Worm (Caenorhabditis elegans) whole organism, L4 larva: ENCODE measurements around the gene Y67D8C.2.

Experiments
- D1046.2 ChIP-seq: fragments of 200-800 bp; sonication (Bioruptor generic); IDR thresholded peaks from 2 replicates; pipeline ENCODE4 v1.3.6; 2022; ENCODE audit warnings: missing genetic modification characterization, missing compliant biosample characterization
- F10B5.3 ChIP-seq: sonication (generic microtip); optimal IDR thresholded peaks from 2 replicates; lab custom pipeline; 2016; ENCODE audit warnings: mild to moderate bottlenecking, missing genetic modification characterization, missing compliant biosample characterization
- T20F7.1 ChIP-seq: fragments of 200-800 bp; sonication (Bioruptor generic); optimal IDR thresholded peaks from 2 replicates; lab custom pipeline; 2018; ENCODE audit warnings: mild to moderate bottlenecking, missing genetic modification characterization, missing compliant biosample characterization
- Y105C5A.15 ChIP-seq: fragments of 200-800 bp; sonication (Bioruptor generic); IDR thresholded peaks from 2 replicates; pipeline ENCODE4 v1.3.6; 2022; ENCODE audit warnings: missing genetic modification characterization, missing compliant biosample characterization
- ZK546.5 ChIP-seq, 2 experiments: sonication (generic microtip); optimal IDR thresholded peaks; 2 replicates each; lab custom pipeline; 2017; ENCODE audit warnings: missing biosample characterization in 2 of 2, missing genetic modification characterization in 2 of 2
- ama-1 ChIP-seq: fragments of 150-350 bp; optimal IDR thresholded peaks from 2 replicates; lab custom pipeline; 2014; ENCODE audit warnings: inconsistent platforms, mixed read lengths
- attf-4 ChIP-seq: sonication (generic microtip); optimal IDR thresholded peaks from 3 replicates; lab custom pipeline; 2017; ENCODE audit warnings: missing biosample characterization, missing genetic modification characterization
- ceh-82 ChIP-seq: sonication (generic microtip); optimal IDR thresholded peaks from 2 replicates; lab custom pipeline; 2017; ENCODE audit warnings: missing biosample characterization, missing genetic modification characterization
- daf-12 ChIP-seq: fragments of 150-350 bp; optimal IDR thresholded peaks from 2 replicates; lab custom pipeline; 2014; ENCODE audit warnings: missing biosample characterization, missing genetic modification reagents, missing genetic modification characterization
- dmd-9 ChIP-seq: fragments of 200-800 bp; sonication (Bioruptor generic); IDR thresholded peaks from 2 replicates; pipeline ENCODE4 v1.3.6; 2022; ENCODE audit warnings: missing genetic modification reagents, missing genetic modification characterization, missing compliant biosample characterization
- dpl-1 ChIP-seq: fragments of 150-350 bp; optimal IDR thresholded peaks from 2 replicates; lab custom pipeline; 2014; ENCODE audit warnings: missing biosample characterization, missing genetic modification reagents, missing genetic modification characterization
- hif-1 ChIP-seq, 2 experiments: sonication (generic microtip); optimal IDR thresholded peaks; 2 replicates each; lab custom pipeline; 2016 to 2017; ENCODE audit warnings: missing compliant biosample characterization in 2 of 2, missing genetic modification characterization in 2 of 2, missing genetic modification reagents in 2 of 2, missing genotype in 2 of 2, mild to moderate bottlenecking in 1 of 2
- lin-29 ChIP-seq: fragments of 200-800 bp; sonication (Bioruptor generic); IDR thresholded peaks from 2 replicates; pipeline ENCODE4 v1.3.6; 2022; ENCODE audit warnings: missing genetic modification reagents, missing genetic modification characterization, missing compliant biosample characterization
- mdl-1 ChIP-seq, 2 experiments: fragments of 150-350 bp in 1 of 2; sonication (generic microtip) in 1 of 2; optimal IDR thresholded peaks; 2 replicates each; lab custom pipeline; 2014 to 2017; ENCODE audit warnings: missing biosample characterization in 2 of 2, missing genetic modification characterization in 2 of 2
- mxl-3 ChIP-seq: fragments of 200-800 bp; sonication (Bioruptor generic); optimal IDR thresholded peaks from 2 replicates; lab custom pipeline; 2018; ENCODE audit warnings: mild to moderate bottlenecking, missing genetic modification characterization, missing compliant biosample characterization
- nhr-102 ChIP-seq: sonication (generic microtip); optimal IDR thresholded peaks from 2 replicates; lab custom pipeline; 2016; ENCODE audit warnings: mild to moderate bottlenecking, missing genetic modification characterization, moderate library complexity, missing compliant biosample characterization
- nhr-25 ChIP-seq: sonication (generic microtip); optimal IDR thresholded peaks from 2 replicates; lab custom pipeline; 2017; ENCODE audit warnings: missing genetic modification characterization, mild to moderate bottlenecking, missing compliant biosample characterization, antibody characterized with exemption, moderate library complexity, borderline replicate concordance; ENCODE audit not compliant: insufficient read depth
- pqm-1 ChIP-seq: sonication (generic microtip); optimal IDR thresholded peaks from 2 replicates; lab custom pipeline; 2017; ENCODE audit warnings: missing biosample characterization, missing genetic modification characterization
- saeg-2 ChIP-seq: fragments of 200-800 bp; sonication (Bioruptor generic); IDR thresholded peaks from 2 replicates; pipeline ENCODE4 v1.3.6; 2022; ENCODE audit warnings: missing genetic modification reagents, missing genetic modification characterization, missing compliant biosample characterization
- tra-1 ChIP-seq: fragments of 200-800 bp; sonication (Bioruptor generic); IDR thresholded peaks from 2 replicates; pipeline ENCODE4 v1.3.6; 2022; ENCODE audit warnings: missing genetic modification reagents, missing genetic modification characterization, missing compliant biosample characterization
- unc-62 ChIP-seq, 3 experiments: fragments of 150-350 bp in 1 of 3; sonication (generic microtip); optimal IDR thresholded peaks in 2 of 3; peaks in 1 of 3; 1 replicate in 1 of 3; 2 replicates in 2 of 3; lab custom pipeline; 2014 to 2017; ENCODE audit warnings: missing biosample characterization in 3 of 3, missing genetic modification characterization in 3 of 3, missing genetic modification reagents in 3 of 3, missing genotype in 1 of 3
- zfp-3 ChIP-seq: fragments of 200-800 bp; sonication (Bioruptor generic); conservative IDR thresholded peaks from 2 replicates; pipeline ENCODE4 v1.3.6; 2022; ENCODE audit warnings: missing genetic modification reagents, missing genetic modification characterization, missing compliant biosample characterization

Y67D8C.2 gene

DNA sequence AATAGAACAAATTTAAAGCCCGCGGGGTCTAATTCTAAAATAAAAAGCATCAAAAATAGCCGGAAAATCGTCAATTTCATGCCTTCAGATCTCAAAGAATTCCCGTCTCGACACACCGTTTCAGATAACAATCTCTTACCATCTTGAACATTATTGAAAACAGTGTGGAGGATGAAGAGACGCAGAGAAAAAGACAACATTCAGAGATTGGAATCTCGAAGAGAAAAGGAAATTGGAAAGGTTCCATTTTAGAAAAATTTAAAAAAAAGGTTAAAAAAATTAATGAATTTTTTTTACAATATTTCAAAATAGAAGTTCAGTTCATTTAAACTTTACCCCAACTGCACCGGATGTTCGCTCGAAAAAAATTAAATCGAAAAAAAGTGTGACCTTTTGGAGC lies 24.9 kb downstream of the Y67D8C.2 start:
- TF ChIP-seq tra-1 (GFP tag; lab: Robert Waterston, UW) = no peak
- no peak for TF ChIP-seq ceh-82 (tag; lab: Kevin White, UChicago)
- TF ChIP-seq T20F7.1 (GFP tag; lab: Kevin White, UChicago) = no peak

DNA sequence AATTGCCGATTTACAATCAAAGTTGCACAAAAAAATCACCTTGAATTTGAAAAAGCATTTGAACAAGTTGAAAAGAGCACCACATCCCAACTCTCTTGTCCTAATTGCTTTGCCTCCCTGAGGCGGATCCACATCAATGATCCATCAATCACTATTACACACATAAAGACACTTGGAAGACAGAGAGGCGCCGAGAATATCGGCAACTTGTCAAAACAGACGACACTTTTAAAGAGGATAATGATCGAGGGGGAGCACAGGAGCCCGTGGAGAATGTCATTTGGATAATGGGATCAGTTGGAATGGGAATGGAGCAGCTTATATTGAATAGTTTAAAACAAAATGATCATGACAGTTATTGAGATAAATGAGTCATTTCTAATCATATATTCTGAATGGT lies 29.1 kb downstream of the Y67D8C.2 start:
- TF ChIP-seq mdl-1 (tag; optimal IDR thresholded peaks at IDR 0.05; lab: Kevin White, UChicago) = no peak
- no peak for TF ChIP-seq D1046.2 (GFP tag; lab: Robert Waterston, UW)
- no peak for TF ChIP-seq hif-1 (tag; optimal IDR thresholded peaks at IDR 0.05; lab: Kevin White, UChicago)
- TF ChIP-seq nhr-25 (tag; lab: Kevin White, UChicago) = no peak
- TF ChIP-seq ama-1 (lab: Kevin White, UChicago) = no peak
- TF ChIP-seq dpl-1 (GFP tag; lab: Kevin White, UChicago) = no peak
- no peak for TF ChIP-seq daf-12 (tag; lab: Kevin White, UChicago)
- TF ChIP-seq dmd-9 (GFP tag; lab: Robert Waterston, UW) = no peak
- TF ChIP-seq attf-4 (tag; lab: Kevin White, UChicago) = no peak
- TF ChIP-seq nhr-102 = no peak
- TF ChIP-seq Y105C5A.15 (GFP tag; lab: Robert Waterston, UW) = no peak
- TF ChIP-seq saeg-2 (GFP tag; lab: Robert Waterston, UW) = no peak
- no peak for TF ChIP-seq lin-29 (GFP tag; lab: Robert Waterston, UW)
- no peak for TF ChIP-seq mxl-3 (GFP tag; lab: Kevin White, UChicago)
- TF ChIP-seq zfp-3 = no peak
- no peak for TF ChIP-seq F10B5.3

- no peak for TF ChIP-seq pqm-1 (tag; lab: Kevin White, UChicago)
- no peak for TF ChIP-seq ZK546.5 (tag; optimal IDR thresholded peaks at IDR 0.05; lab: Kevin White, UChicago)
- peak in 1 of 2 experiments; percentile 90 for TF ChIP-seq unc-62 (GFP tag; optimal IDR thresholded peaks at IDR 0.05 in 1 of 2; lab: Kevin White, UChicago)
- no peak for TF ChIP-seq unc-62 (tag; optimal IDR thresholded peaks at IDR 0.05; lab: Kevin White, UChicago)
These were observed 49.0 kb downstream of the Y67D8C.2 start for ce11 chrIV:3121060-3121459.
